Worm (Caenorhabditis elegans) whole organism, L4/young adult: Measurements from ENCODE around the gene C36H8.1.

Experiments
- W03F9.2 ChIP-seq: fragments of 150-350 bp; optimal IDR thresholded peaks from 2 replicates; lab custom pipeline; 2014; ENCODE audit warnings: missing biosample characterization, missing genetic modification characterization
- dao-5 ChIP-seq: sonication (generic microtip); optimal IDR thresholded peaks from 2 replicates; lab custom pipeline; 2016; ENCODE audit warnings: missing genotype, missing genetic modification characterization, moderate library complexity, missing compliant biosample characterization
- him-1 ChIP-seq: sonication (generic microtip); optimal IDR thresholded peaks from 2 replicates; lab custom pipeline; 2016; ENCODE audit warnings: missing genotype, missing genetic modification reagents, missing genetic modification characterization, missing compliant biosample characterization

DNA sequence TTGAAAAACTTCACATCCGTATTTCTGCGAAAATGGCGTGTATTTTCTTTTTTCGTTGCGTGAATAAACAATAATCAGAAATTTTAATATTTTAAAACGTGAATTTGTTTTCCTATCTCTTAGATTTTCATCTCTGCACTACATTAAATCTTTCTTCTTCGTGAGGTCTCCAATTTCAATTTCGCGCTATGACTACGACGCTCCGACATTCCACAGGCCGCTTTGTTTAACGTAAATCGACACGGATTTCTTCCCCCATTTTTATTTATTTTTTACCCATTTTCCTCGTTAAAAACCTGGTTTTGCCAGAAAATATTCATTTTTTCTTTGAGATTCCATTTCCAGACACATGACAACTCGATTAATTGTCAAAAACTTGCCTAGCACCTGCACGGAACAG lies 20.0 kb downstream of the C36H8.1 start, which contains the start of the genes T23F6.3 and rbd-1:
- TF ChIP-seq W03F9.2 (tag; lab: Kevin White, UChicago) = peak; percentile 91
- no peak for TF ChIP-seq dao-5 (tag; lab: Kevin White, UChicago)
- TF ChIP-seq him-1 = no peak
